Fruit fly (Drosophila melanogaster) whole organism, wandering third instar larva: ENCODE measurements around the gene Cep135.
A peak's percentile ranks its signal among the peaks of the same experiment; 100 is the strongest.

ENCODE experiments used
- Dfd ChIP-seq: fragments of >200 bp; optimal IDR thresholded peaks from 2 replicates; lab custom pipeline; 2017; ENCODE audit warnings: missing biosample characterization, missing genetic modification characterization
- Hr78 ChIP-seq: fragments of >200 bp; optimal IDR thresholded peaks from 2 replicates; lab custom pipeline; 2017; ENCODE audit warnings: missing biosample characterization, missing genetic modification characterization
- Hr83 ChIP-seq: fragments of 200-300 bp; sonication (Bioruptor generic); optimal IDR thresholded peaks from 2 replicates; lab custom pipeline; 2016; ENCODE audit warnings: missing biosample characterization, mild to moderate bottlenecking, missing genetic modification characterization, moderate library complexity; ENCODE audit not compliant: poor library complexity, severe bottlenecking
- Jra ChIP-seq: sonication (Bioruptor generic); optimal IDR thresholded peaks from 2 replicates; lab custom pipeline; 2016; ENCODE audit warnings: missing biosample characterization, missing genetic modification characterization
- br ChIP-seq: fragments of 200-800 bp; sonication (Bioruptor generic); optimal IDR thresholded peaks from 2 replicates; lab custom pipeline; 2016; ENCODE audit warnings: missing biosample characterization, missing genetic modification characterization
- dl ChIP-seq, 2 experiments: fragments of 175-275, 200-275 bp in 1 of 2; fragments of 200-275 bp in 1 of 2; sonication (Bioruptor generic); optimal IDR thresholded peaks; lab custom pipeline; 2018; ENCODE audit warnings: mild to moderate bottlenecking in 2 of 2, missing biosample characterization in 2 of 2, missing genetic modification characterization in 2 of 2, moderate library complexity in 2 of 2; ENCODE audit not compliant: partially characterized antibody in 2 of 2, insufficient read depth in 1 of 2
- foxo ChIP-seq, 2 experiments: fragments of 200-800 bp; sonication (Bioruptor generic); optimal IDR thresholded peaks; 2 replicates in 1 of 2; 3 replicates in 1 of 2; lab custom pipeline; 2016 to 2017; ENCODE audit warnings: missing biosample characterization in 2 of 2, missing genetic modification characterization in 2 of 2
- fru ChIP-seq: fragments of 200-800 bp; sonication (Bioruptor generic); optimal IDR thresholded peaks from 3 replicates; lab custom pipeline; 2016; ENCODE audit warnings: missing biosample characterization, mild to moderate bottlenecking, missing genetic modification characterization
- jim ChIP-seq: fragments of 175-275, 200-325 bp; sonication (Bioruptor generic); optimal IDR thresholded peaks from 2 replicates; lab custom pipeline; 2016; ENCODE audit warnings: missing biosample characterization, mild to moderate bottlenecking, missing genetic modification characterization
- psq ChIP-seq: fragments of 200-800 bp; sonication (Bioruptor generic); optimal IDR thresholded peaks from 3 replicates; lab custom pipeline; 2017; ENCODE audit warnings: missing biosample characterization, mild to moderate bottlenecking, missing genetic modification characterization, moderate library complexity
- usp ChIP-seq: fragments of >200 bp; optimal IDR thresholded peaks from 2 replicates; lab custom pipeline; 2017; ENCODE audit warnings: missing biosample characterization, missing genetic modification characterization

DNA sequence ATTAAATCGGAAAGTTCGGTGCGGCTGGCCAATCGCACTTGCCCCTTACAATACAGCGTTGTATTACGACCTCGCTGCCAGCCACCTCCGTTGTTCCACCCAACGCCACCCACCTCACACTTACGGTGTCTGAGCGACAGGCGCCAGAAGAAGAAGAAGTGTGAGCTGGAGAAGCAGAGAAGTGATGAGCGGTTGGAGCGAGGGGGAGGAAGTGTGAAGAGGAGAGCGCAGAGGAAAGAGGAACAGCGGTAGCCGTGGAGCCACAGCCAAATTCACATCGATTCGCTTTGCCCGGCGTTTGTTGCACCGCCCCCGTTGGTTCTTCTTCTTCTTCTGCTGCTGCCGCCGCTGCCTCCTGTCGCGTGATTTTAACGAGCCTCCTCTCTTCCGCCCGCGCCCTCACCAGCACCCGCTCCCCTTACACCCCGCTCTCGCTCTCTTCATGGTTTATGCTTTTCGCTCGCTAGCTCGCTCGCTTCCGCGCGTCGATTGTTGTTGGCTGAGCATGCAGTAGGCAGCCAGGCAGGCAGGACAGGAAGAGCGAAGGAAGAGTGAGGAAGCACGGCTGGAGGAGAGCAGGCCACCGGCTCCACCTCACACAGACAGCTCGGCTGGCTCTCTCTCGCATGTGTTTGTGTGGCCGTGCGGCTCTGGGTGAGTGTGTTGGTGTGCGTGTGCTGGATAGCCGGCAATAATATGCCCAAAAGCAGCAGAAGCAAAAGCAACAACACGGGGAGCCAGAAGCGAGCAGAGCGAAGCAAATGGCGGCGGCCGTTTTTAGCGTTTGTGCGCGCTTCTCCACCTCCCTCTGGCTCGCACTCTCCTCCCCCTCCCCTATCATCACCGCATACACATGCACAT is 12.3 kb upstream of the Cep135 start:
- TF ChIP-seq usp (no peak), psq (peak; percentile 95), dl (GFP tag; optimal IDR thresholded peaks at IDR 0.05; lab: Kevin White, UChicago; ENCODE audit: insufficient read depth in 1 of 2, partially characterized antibody in 2 of 2) (peak in 1 of 2 experiments; percentile 72), Hr83 (GFP tag; lab: Kevin White, UChicago) (no peak), fru (GFP tag; lab: Kevin White, UChicago) (peak; percentile 34), br (GFP tag; lab: Kevin White, UChicago) (no peak), Jra (peak; percentile 21), jim (GFP tag; lab: Kevin White, UChicago) (no peak), Hr78 (GFP tag; lab: Kevin White, UChicago) (peak; percentile 0), foxo (GFP tag; optimal IDR thresholded peaks at IDR 0.05; lab: Kevin White, UChicago) (no peak), Dfd (GFP tag; lab: Kevin White, UChicago) (no peak)
